Worm (Caenorhabditis elegans): ENCODE results near the gene Y57A10B.7.
"Not testable (repeated sequence)": the region's sequence is repeated elsewhere in the genome, so short reads cannot be mapped to it uniquely, and the experiment has no call there.

The Y57A10B.7 gene

DNA sequence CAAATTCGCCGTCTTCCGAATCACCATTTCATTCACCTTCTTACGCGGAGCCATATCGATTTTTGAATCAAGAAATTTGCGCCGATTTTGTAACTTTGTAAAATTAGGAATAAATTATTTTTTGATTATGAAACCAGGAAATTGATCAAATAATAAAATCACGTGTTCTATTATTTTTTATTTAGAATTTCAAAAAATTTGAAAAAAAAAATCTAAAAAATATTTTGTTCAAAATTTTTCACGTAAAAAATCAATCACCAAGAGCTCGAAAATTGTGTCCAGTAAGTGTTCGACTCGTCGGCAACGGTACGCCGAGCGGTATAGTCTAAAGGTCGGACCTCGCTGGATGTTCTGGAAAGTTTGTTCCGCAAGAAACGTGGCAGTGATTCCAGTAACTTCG lies at the start of gene Y57A10B.7:
Gene Y57A10B.7 (minus strand): TSS at position 101 of the 400 bp plus-strand sequence.
- no peak for TF ChIP-seq unc-62 (GFP tag; optimal IDR thresholded peaks at IDR 0.05)

DNA sequence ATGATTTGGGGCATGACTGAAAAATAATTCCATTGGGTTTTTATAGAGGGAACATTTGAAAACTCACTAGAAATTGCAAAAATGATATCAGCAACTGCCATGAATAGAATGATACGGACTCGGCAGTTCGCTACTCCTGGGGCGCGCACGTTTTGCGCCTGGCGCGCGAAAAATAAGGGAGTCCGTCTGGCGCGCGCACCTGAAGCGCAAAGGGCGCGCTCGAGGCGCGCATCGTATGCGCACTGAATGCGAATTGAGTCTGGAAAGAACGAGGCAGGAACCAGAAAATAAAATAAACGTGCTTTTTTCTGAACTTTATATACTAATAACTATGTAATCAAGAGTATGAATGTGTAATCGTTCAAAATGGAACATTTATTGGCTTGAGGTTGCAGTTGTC lies 47.6 kb upstream of the Y57A10B.7 start, which contains the start of gene Y57A10C.10:
Gene Y57A10C.10 (minus strand): TSS at position 101 of the 400 bp plus-strand sequence.
- TF ChIP-seq unc-62 (GFP tag; optimal IDR thresholded peaks at IDR 0.05), result not testable (repeated sequence)

DNA sequence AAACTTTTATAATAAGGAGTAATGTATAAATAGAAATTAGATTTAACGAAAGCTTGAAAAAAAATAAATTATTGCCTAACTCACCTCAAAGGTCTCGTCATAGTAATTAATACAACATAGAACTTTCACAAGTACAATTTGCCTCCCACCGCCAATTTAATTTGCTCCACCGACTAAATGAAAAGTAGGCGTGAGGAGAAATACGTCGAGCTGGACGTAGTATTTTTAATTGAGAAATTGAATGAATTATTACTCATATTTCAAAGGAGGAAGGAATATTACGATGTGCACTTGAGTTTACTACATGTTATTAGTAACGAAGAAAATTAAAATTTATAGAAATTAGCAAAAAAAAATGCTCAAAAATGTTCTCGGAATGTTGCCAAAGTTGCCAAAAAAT lies 44.9 kb upstream of the Y57A10B.7 start, which contains the start of gene Y57A10C.9:
Gene Y57A10C.9 (minus strand): TSS at position 101 of the 400 bp plus-strand sequence.
- no peak for TF ChIP-seq unc-62 (GFP tag; optimal IDR thresholded peaks at IDR 0.05)

- TF ChIP-seq unc-62 (GFP tag; optimal IDR thresholded peaks at IDR 0.05), result no peak
These were observed 43.1 kb upstream of the Y57A10B.7 start for ce11 chrII:12436717-12437116.

DNA sequence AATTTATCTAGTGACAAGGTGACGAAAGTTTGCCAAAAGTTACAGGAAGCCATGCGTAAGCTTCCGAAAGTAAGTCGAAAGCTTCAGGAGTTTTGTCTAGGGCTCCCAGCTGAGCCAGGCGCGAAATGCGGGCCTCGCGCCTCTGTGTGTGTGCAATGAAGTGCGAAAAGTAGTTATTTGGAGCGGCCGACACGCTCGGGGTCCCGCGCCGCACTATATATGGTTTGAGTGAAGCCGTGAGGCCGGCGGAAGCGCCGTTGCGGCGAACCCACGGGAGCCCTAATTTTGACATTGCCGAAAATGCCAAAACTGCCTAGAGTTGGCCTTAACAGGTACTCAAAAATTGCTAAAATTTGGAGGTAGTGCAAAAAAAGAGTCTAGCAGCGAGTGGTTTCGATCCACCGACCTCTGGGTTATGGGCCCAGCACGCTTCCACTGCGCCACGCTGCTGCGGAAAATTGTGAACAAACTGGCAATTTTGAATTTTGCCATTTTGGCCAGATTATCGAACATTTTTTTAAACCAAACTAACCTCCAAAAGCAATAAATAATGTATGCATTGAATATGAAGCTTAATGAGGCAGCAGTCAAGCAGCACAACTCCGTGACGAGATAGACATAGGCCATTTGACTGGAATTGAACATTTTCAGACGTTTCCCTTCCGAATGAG lies 41.7 kb upstream of the Y57A10B.7 start:
- no peak for TF ChIP-seq unc-62 (GFP tag; optimal IDR thresholded peaks at IDR 0.05)

ce11 chrII:12432356-12432755 lies 38.8 kb upstream of the Y57A10B.7 start, which contains the start of gene dct-12:
TSS of gene dct-12 (minus strand) at chrII:12432456.
- TF ChIP-seq unc-62 (GFP tag; optimal IDR thresholded peaks at IDR 0.05), result no peak

ce11 chrII:12429743-12430142 lies 36.2 kb upstream of the Y57A10B.7 start, which contains the start of gene Y57A10C.8:
TSS of gene Y57A10C.8 (minus strand) at chrII:12429843.
- no peak for TF ChIP-seq unc-62 (GFP tag; optimal IDR thresholded peaks at IDR 0.05)

DNA sequence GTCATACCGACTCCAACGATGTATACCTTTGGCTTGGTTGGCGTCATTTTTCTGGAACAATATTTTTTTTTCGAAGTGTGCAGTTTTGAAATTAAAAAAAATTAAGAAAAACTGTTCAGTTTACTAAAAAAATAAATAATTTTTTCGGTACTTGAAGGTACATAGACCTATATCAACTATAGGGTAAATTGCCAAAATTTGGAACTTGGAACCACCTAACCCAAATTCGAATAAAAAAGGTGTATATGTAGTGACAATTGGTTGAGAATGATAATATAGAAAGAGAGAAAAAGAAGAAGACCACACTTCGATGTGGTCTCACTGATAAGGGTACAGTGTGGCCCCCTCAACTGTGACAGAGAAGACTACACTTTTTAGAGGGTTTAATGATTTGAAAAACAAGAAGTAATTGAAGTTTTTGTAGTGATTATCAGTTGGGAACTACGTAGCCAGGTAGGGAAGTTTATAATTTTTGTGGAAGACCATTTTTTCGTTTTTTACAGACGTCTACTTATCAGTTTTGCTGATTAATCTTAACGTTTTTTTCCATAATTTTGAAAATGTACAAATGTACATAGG lies 32.1 kb upstream of the Y57A10B.7 start, which contains the start of gene daf-22:
Gene daf-22 (minus strand): TSS at position 51 of the 579 bp plus-strand sequence.
- TF ChIP-seq unc-62 (GFP tag; optimal IDR thresholded peaks at IDR 0.05), result no peak

DNA sequence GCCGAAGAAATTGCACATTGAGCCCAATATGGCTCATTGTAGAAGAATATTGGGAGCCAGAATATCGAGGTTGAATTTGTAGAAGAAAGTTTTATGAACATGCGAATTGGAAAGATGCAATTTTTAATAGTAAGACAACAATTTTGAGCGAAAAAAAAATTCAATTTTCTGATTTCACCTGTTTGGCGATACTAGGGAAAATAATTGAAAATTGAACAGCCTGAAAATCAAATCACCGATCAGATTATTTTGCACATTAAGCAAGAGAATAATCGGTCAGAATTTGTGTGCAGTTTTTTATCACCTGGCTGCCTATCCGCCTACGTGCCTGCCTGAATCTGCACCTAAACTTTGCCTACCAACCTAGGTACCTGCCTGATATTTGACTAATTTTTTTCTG lies 26.9 kb upstream of the Y57A10B.7 start, which contains the start of gene sre-26:
Gene sre-26 (minus strand): TSS at position 101 of the 400 bp plus-strand sequence.
- no peak for TF ChIP-seq unc-62 (GFP tag; optimal IDR thresholded peaks at IDR 0.05)

ce11 chrII:12417996-12418395 lies 24.4 kb upstream of the Y57A10B.7 start:
- TF ChIP-seq unc-62 (GFP tag; optimal IDR thresholded peaks at IDR 0.05), result no peak

DNA sequence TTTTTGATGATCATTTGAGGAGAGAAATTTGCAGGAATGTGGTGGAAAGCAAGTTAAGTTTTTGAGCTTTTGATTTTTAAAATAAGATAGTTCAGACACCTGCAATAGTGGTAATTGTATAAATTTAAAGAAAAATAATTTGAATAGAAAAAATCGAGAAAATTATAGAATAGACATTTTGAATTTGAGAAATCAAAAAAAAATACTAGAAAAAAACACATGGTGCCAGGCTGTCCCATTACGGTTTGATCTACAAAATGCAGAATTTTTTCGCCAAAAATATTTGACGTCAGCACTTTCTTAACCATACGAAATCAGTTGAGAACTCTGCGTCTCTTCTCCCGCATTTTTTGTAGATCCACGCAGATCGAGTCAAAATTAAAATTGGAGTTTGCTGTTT lies 23.9 kb upstream of the Y57A10B.7 start, which contains the start of gene sre-27:
Gene sre-27 (minus strand): TSS at position 101 of the 400 bp plus-strand sequence.
- TF ChIP-seq unc-62 (GFP tag; optimal IDR thresholded peaks at IDR 0.05), result no peak

DNA sequence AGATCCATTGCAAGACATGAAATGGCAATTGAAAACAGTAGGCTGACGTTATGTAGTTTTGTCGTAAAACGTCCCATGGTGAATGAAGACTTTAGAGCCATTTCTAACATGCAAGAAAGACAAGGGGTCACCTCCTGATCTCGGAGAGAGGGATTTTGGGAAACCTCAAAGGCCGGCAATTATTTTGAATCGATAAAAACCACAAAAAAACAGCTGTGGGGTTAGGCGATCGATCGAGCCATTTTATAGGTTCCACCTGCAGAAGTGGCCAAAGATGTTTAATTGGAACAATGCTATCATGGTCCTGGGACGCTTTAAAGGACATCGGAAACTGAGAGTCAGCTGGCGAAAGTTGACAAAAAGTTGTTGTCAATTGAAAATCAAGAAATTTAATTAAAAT lies 21.2 kb upstream of the Y57A10B.7 start, which contains the start of gene Y57A10C.11:
Gene Y57A10C.11 (minus strand): TSS at position 101 of the 400 bp plus-strand sequence.
- no peak for TF ChIP-seq unc-62 (GFP tag; optimal IDR thresholded peaks at IDR 0.05)

DNA sequence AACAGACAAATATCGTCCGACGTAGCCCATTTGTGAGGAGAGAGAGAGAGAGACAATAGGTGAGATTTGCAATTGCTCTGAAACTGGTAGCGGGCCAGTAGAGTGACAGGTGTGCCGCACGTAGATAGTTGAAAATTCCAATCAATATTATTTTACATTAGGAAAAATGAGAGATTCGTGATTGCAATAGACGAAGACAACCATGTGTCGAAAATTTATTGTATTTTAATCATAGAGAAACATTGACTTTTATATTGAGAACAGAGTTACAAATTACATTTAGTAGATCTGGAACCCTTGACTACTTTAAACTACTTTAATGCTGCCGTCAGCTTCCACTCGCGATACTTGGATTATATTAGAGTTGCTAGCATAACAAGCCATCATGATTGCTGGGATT lies 18.8 kb upstream of the Y57A10B.7 start, which contains the start of gene Y57A10C.1:
Gene Y57A10C.1 (minus strand): TSS at position 101 of the 400 bp plus-strand sequence.
- TF ChIP-seq unc-62 (GFP tag; optimal IDR thresholded peaks at IDR 0.05), result no peak

DNA sequence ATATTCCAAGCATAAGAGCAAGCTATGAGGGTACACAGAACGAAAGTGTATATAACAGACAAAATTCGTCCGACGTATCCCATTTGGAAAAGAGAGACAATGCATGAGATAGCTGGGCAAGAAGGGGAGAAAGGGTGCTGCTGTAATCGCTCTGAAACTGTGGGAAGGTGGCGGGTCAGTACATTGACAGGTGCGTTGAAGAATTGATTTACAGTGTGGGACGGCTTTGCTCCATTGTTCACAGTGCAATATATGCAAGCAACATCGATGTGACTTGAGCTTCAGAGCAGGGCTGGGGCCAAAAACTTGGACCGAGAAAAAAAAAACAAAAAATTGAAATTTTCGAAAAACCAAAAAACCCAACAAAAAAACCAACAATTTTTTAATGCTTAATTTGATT lies 16.5 kb upstream of the Y57A10B.7 start, which contains the start of gene F57G9.3:
Gene F57G9.3 (minus strand): TSS at position 101 of the 400 bp plus-strand sequence.
- no peak for TF ChIP-seq unc-62 (GFP tag; optimal IDR thresholded peaks at IDR 0.05)

- no peak for TF ChIP-seq unc-62 (GFP tag; optimal IDR thresholded peaks at IDR 0.05)
These were observed 15.1 kb upstream of the Y57A10B.7 start, which contains the start of gene sre-31 for ce11 chrII:12408717-12409116. TSS of gene sre-31 (minus strand) at chrII:12408817.

- TF ChIP-seq unc-62 (GFP tag; optimal IDR thresholded peaks at IDR 0.05), result no peak
These were observed 12.8 kb upstream of the Y57A10B.7 start, which contains the start of gene sre-30 for ce11 chrII:12406394-12406793. TSS of gene sre-30 (minus strand) at chrII:12406494.
